Worm (Caenorhabditis elegans): ENCODE data around the gene rrp-8.

The rrp-8 gene

ce11 chrIV:420686-421085, 24.3 kb downstream of the rrp-8 start:
- no peak for TF ChIP-seq ztf-4 (tag; optimal IDR thresholded peaks at IDR 0.05)
- no peak for TF ChIP-seq nhr-77 (tag; optimal IDR thresholded peaks at IDR 0.05)
- TF ChIP-seq nhr-6 (tag; optimal IDR thresholded peaks at IDR 0.05), result no peak
- no peak for TF ChIP-seq sem-4 (tag; optimal IDR thresholded peaks at IDR 0.05)
- TF ChIP-seq ZK546.5 (tag; optimal IDR thresholded peaks at IDR 0.05), result no peak
- TF ChIP-seq fos-1 (tag; optimal IDR thresholded peaks at IDR 0.05), result no peak
- no peak for TF ChIP-seq snpc-4 (tag; optimal IDR thresholded peaks at IDR 0.05)
- TF ChIP-seq mbf-1 (tag; optimal IDR thresholded peaks at IDR 0.05), result no peak
- no peak for TF ChIP-seq nhr-129 (tag; optimal IDR thresholded peaks at IDR 0.05)
- no peak for TF ChIP-seq F13H6.1 (tag; optimal IDR thresholded peaks at IDR 0.05)
- no peak for TF ChIP-seq nhr-10 (tag; optimal IDR thresholded peaks at IDR 0.05)
- no peak for TF ChIP-seq sma-9 (GFP tag; optimal IDR thresholded peaks at IDR 0.05)
- no peak for TF ChIP-seq sma-9 (tag; optimal IDR thresholded peaks at IDR 0.05)
- no peak for TF ChIP-seq mdl-1 (tag; optimal IDR thresholded peaks at IDR 0.05)
- no peak for TF ChIP-seq peb-1 (tag; optimal IDR thresholded peaks at IDR 0.05)
- no peak for TF ChIP-seq nhr-21 (tag; optimal IDR thresholded peaks at IDR 0.05)
- no peak for TF ChIP-seq ama-1 (optimal IDR thresholded peaks at IDR 0.05)
- TF ChIP-seq sma-3 (GFP tag; optimal IDR thresholded peaks at IDR 0.05), result no peak
- TF ChIP-seq zag-1 (tag; optimal IDR thresholded peaks at IDR 0.05), result no peak
- TF ChIP-seq skn-1 (tag; optimal IDR thresholded peaks at IDR 0.05), result no peak
- no peak for TF ChIP-seq elt-3 (tag; optimal IDR thresholded peaks at IDR 0.05)

ce11 chrIV:422112-422511, 25.8 kb downstream of the rrp-8 start:
- TF ChIP-seq fos-1 (tag; optimal IDR thresholded peaks at IDR 0.05), result no peak
- no peak for TF ChIP-seq lin-13 (GFP tag; optimal IDR thresholded peaks at IDR 0.05)
- no peak for TF ChIP-seq nhr-6 (tag; optimal IDR thresholded peaks at IDR 0.05)
- TF ChIP-seq unc-39 (tag; optimal IDR thresholded peaks at IDR 0.05), result no peak
- TF ChIP-seq lin-11 (tag; optimal IDR thresholded peaks at IDR 0.05), result no peak
- TF ChIP-seq Y55F3AM.14 (GFP tag; optimal IDR thresholded peaks at IDR 0.05), result no peak
- no peak for TF ChIP-seq sma-9 (GFP tag; optimal IDR thresholded peaks at IDR 0.05)
- no peak for TF ChIP-seq sma-9 (tag; optimal IDR thresholded peaks at IDR 0.05)
- TF ChIP-seq ztf-11 (tag; optimal IDR thresholded peaks at IDR 0.05), result no peak
- TF ChIP-seq unc-62 (GFP tag; optimal IDR thresholded peaks at IDR 0.05), result no peak
- TF ChIP-seq snpc-4 (tag; optimal IDR thresholded peaks at IDR 0.05), result no peak
- TF ChIP-seq unc-55 (GFP tag; optimal IDR thresholded peaks at IDR 0.05), result no peak
- TF ChIP-seq nhr-77 (tag; optimal IDR thresholded peaks at IDR 0.05), result no peak
- no peak for TF ChIP-seq blmp-1 (tag; optimal IDR thresholded peaks at IDR 0.05; ENCODE audit: insufficient read depth)
- no peak for TF ChIP-seq elt-1 (tag; optimal IDR thresholded peaks at IDR 0.05)
- TF ChIP-seq ceh-16 (tag; optimal IDR thresholded peaks at IDR 0.05), result no peak
- TF ChIP-seq sem-4 (tag; optimal IDR thresholded peaks at IDR 0.05), result no peak

ce11 chrIV:425052-425451, 28.7 kb downstream of the rrp-8 start, which contains the start of gene daf-18:
TSS of gene daf-18 (minus strand) at chrIV:425177.
- TF ChIP-seq C34F6.9 (tag; optimal IDR thresholded peaks at IDR 0.05), result no peak
- TF ChIP-seq mbf-1 (tag; optimal IDR thresholded peaks at IDR 0.05), result no peak
- TF ChIP-seq zag-1 (tag; optimal IDR thresholded peaks at IDR 0.05), result no peak
- no peak for TF ChIP-seq R02D3.7 (tag; optimal IDR thresholded peaks at IDR 0.05)
- no peak for TF ChIP-seq elt-3 (tag; optimal IDR thresholded peaks at IDR 0.05)
- TF ChIP-seq mab-5 (tag; optimal IDR thresholded peaks at IDR 0.05), result no peak
- no peak for TF ChIP-seq ceh-16 (tag; optimal IDR thresholded peaks at IDR 0.05)

- TF ChIP-seq ceh-16 (tag; optimal IDR thresholded peaks at IDR 0.05) (no peak), nhr-12 (tag; optimal IDR thresholded peaks at IDR 0.05) (no peak), nhr-129 (tag; optimal IDR thresholded peaks at IDR 0.05) (peak; percentile 38), snpc-4 (tag; optimal IDR thresholded peaks at IDR 0.05) (peak; percentile 5), lin-13 (GFP tag; optimal IDR thresholded peaks at IDR 0.05) (peak; percentile 41), nhr-237 (tag; optimal IDR thresholded peaks at IDR 0.05) (no peak), ztf-4 (tag; optimal IDR thresholded peaks at IDR 0.05) (peak; percentile 6), crh-2 (tag; optimal IDR thresholded peaks at IDR 0.05) (peak; percentile 22), sem-4 (tag; optimal IDR thresholded peaks at IDR 0.05) (no peak), lsy-2 (tag; optimal IDR thresholded peaks at IDR 0.05) (peak in 1 of 2 experiments; percentile 67), mab-5 (tag; optimal IDR thresholded peaks at IDR 0.05) (no peak), blmp-1 (tag; optimal IDR thresholded peaks at IDR 0.05; ENCODE audit: insufficient read depth) (no peak), gmeb-1 (tag; optimal IDR thresholded peaks at IDR 0.05) (peak; percentile 52), Y55F3AM.14 (GFP tag; optimal IDR thresholded peaks at IDR 0.05) (no peak), elt-1 (tag; optimal IDR thresholded peaks at IDR 0.05) (no peak), nhr-77 (tag; optimal IDR thresholded peaks at IDR 0.05) (no peak), C34F6.9 (tag; optimal IDR thresholded peaks at IDR 0.05) (peak; percentile 59), unc-55 (GFP tag; optimal IDR thresholded peaks at IDR 0.05) (peak; percentile 66), sma-3 (GFP tag; optimal IDR thresholded peaks at IDR 0.05) (no peak)
These were observed 29.2 kb downstream of the rrp-8 start for ce11 chrIV:425546-425945.

Measured in whole organism, L2 larva.